Fruit fly (Drosophila melanogaster) whole organism, wandering third instar larva: ENCODE measurements around the gene CG3123.

ENCODE experiments used
- Abd-B ChIP-seq: fragments of >200 bp; optimal IDR thresholded peaks from 2 replicates; lab custom pipeline; 2017; ENCODE audit warnings: missing biosample characterization, missing genetic modification characterization
- Dfd ChIP-seq: fragments of >200 bp; optimal IDR thresholded peaks from 2 replicates; lab custom pipeline; 2017; ENCODE audit warnings: missing biosample characterization, missing genetic modification characterization
- Hnf4 ChIP-seq: fragments of 200-800 bp; sonication (Bioruptor generic); optimal IDR thresholded peaks from 2 replicates; lab custom pipeline; 2016; ENCODE audit warnings: missing biosample characterization, mild to moderate bottlenecking, missing genetic modification characterization
- Hr83 ChIP-seq: fragments of 200-300 bp; sonication (Bioruptor generic); optimal IDR thresholded peaks from 2 replicates; lab custom pipeline; 2016; ENCODE audit warnings: missing biosample characterization, mild to moderate bottlenecking, missing genetic modification characterization, moderate library complexity; ENCODE audit not compliant: poor library complexity, severe bottlenecking
- OdsH ChIP-seq: fragments of 200-800 bp; sonication (Bioruptor generic); optimal IDR thresholded peaks from 2 replicates; lab custom pipeline; 2016; ENCODE audit warnings: missing biosample characterization, mild to moderate bottlenecking, missing genetic modification characterization
- Sp1 ChIP-seq: fragments of 200-800 bp; sonication (Bioruptor generic); optimal IDR thresholded peaks from 3 replicates; lab custom pipeline; 2019; ENCODE audit warnings: missing biosample characterization, mild to moderate bottlenecking, missing genetic modification characterization, moderate library complexity
- dmrt93B ChIP-seq: fragments of 200-800 bp; sonication (Bioruptor generic); optimal IDR thresholded peaks from 2 replicates; lab custom pipeline; 2018; ENCODE audit warnings: missing biosample characterization, mild to moderate bottlenecking, missing genetic modification characterization
- dsf ChIP-seq: sonication (Bioruptor generic); optimal IDR thresholded peaks from 2 replicates; lab custom pipeline; 2016; ENCODE audit warnings: missing biosample characterization, missing genetic modification characterization, borderline replicate concordance
- ey ChIP-seq: fragments of 200-800 bp; sonication (Bioruptor generic); optimal IDR thresholded peaks from 2 replicates; lab custom pipeline; 2016; ENCODE audit warnings: missing biosample characterization, missing genetic modification characterization
- fru ChIP-seq: fragments of 200-800 bp; sonication (Bioruptor generic); optimal IDR thresholded peaks from 3 replicates; lab custom pipeline; 2016; ENCODE audit warnings: missing biosample characterization, mild to moderate bottlenecking, missing genetic modification characterization
- h ChIP-seq: fragments of 200-800 bp; sonication (Bioruptor generic); optimal IDR thresholded peaks from 3 replicates; lab custom pipeline; 2016; ENCODE audit warnings: missing biosample characterization, mild to moderate bottlenecking, missing genetic modification characterization
- lola ChIP-seq: fragments of >200 bp; optimal IDR thresholded peaks from 2 replicates; lab custom pipeline; 2017; ENCODE audit warnings: missing biosample characterization, missing genetic modification characterization
- pan ChIP-seq: fragments of >200 bp; optimal IDR thresholded peaks from 2 replicates; lab custom pipeline; 2017
- psq ChIP-seq: fragments of 200-800 bp; sonication (Bioruptor generic); optimal IDR thresholded peaks from 3 replicates; lab custom pipeline; 2017; ENCODE audit warnings: missing biosample characterization, mild to moderate bottlenecking, missing genetic modification characterization, moderate library complexity

DNA sequence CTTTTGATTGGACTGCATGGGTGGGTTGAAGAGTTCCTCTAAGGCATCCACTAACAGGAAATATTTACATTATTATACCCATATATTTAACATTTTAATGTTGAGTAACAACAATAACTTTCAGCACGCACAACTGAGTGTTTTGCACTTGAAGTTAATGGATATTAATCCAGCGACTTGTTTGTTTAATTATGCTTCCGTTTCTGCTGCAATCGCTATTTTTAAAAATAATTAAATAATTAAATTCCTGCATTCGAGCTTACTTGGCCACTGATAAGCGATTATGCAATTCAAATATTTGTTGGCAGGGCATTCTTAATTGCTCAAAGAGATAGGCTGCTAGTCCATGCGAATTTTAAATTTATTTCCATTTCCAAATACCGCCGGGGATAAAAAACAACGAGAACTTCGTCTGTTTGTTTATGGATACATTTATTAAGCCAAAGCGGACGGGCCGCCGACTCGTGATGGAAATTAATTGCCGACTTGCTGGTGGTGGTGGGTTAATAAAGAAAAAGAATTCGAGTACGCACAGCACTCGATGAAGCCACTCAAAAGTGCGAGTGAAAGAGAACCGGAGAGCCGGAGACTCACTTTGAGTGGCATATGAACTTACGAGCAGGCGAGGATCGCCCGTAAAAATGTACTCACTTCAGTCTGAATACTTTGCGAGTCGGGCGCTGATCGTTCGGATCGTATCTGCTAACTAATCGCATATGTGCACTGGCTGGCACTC, 36.7 kb upstream of the CG3123 start:
- TF ChIP-seq Abd-B (GFP tag; lab: Kevin White, UChicago) (no peak), Hr83 (no peak), dsf (GFP tag; lab: Kevin White, UChicago) (no peak), psq (GFP tag; lab: Kevin White, UChicago) (no peak), pan (lab: Kevin White, UChicago) (no peak), Sp1 (GFP tag; lab: Kevin White, UChicago) (no peak), fru (peak; percentile 25), Hnf4 (GFP tag; lab: Kevin White, UChicago) (no peak), OdsH (GFP tag; lab: Kevin White, UChicago) (no peak), Dfd (no peak), ey (GFP tag; lab: Kevin White, UChicago) (no peak), lola (GFP tag; lab: Kevin White, UChicago) (no peak), dmrt93B (no peak), h (GFP tag; lab: Kevin White, UChicago) (peak; percentile 1)
